Worm (Caenorhabditis elegans): Measurements from ENCODE around the gene C17H12.37.
"Not testable (repeated sequence)": the region's sequence is repeated elsewhere in the genome, so short reads cannot be mapped to it uniquely, and the experiment has no call there.

Gene C17H12.37

ce11 chrIV:6822406-6822805, 17.5 kb downstream of the C17H12.37 start, which contains the start of gene C17H12.6:
C17H12.6 (minus strand) TSS chrIV:6822506.
- TF ChIP-seq ets-4 (tag; optimal IDR thresholded peaks at IDR 0.05) (no peak), unc-86 (tag; optimal IDR thresholded peaks at IDR 0.05) (no peak), ttx-3 (tag; optimal IDR thresholded peaks at IDR 0.05) (no peak), pha-2 (tag; optimal IDR thresholded peaks at IDR 0.05) (no peak), ceh-48 (tag; optimal IDR thresholded peaks at IDR 0.05) (no peak), elt-4 (tag; optimal IDR thresholded peaks at IDR 0.05) (no peak), mec-3 (tag; optimal IDR thresholded peaks at IDR 0.05; ENCODE audit: borderline replicate concordance) (no peak), nhr-11 (tag; optimal IDR thresholded peaks at IDR 0.05) (no peak), C08G9.2 (tag; optimal IDR thresholded peaks at IDR 0.05) (no peak), ceh-34 (tag; optimal IDR thresholded peaks at IDR 0.05) (no peak), ceh-24 (tag; optimal IDR thresholded peaks at IDR 0.05) (no peak), dve-1 (tag; optimal IDR thresholded peaks at IDR 0.05) (no peak), pha-4 (tag; optimal IDR thresholded peaks at IDR 0.05) (no peak), pag-3 (tag; optimal IDR thresholded peaks at IDR 0.05; ENCODE audit: borderline replicate concordance) (no peak)

- TF ChIP-seq hlh-13 (GFP tag; optimal IDR thresholded peaks at IDR 0.05) (no peak), dmd-4 (tag; optimal IDR thresholded peaks at IDR 0.05; ENCODE audit: borderline replicate concordance) (no peak), unc-42 (tag; optimal IDR thresholded peaks at IDR 0.05) (no peak), hlh-6 (tag; optimal IDR thresholded peaks at IDR 0.05) (no peak), ceh-24 (tag; optimal IDR thresholded peaks at IDR 0.05) (no peak), fkh-6 (tag; optimal IDR thresholded peaks at IDR 0.05) (no peak), ref-2 (tag; optimal IDR thresholded peaks at IDR 0.05) (no peak)
These were observed 19.7 kb downstream of the C17H12.37 start, which contains the start of gene H20E11.3 for ce11 chrIV:6824622-6825021. H20E11.3 (plus strand) TSS chrIV:6824816.

ce11 chrIV:6827477-6827876, 22.6 kb downstream of the C17H12.37 start, which contains the start of gene H20E11.2:
H20E11.2 (plus strand) TSS chrIV:6827777.
- TF ChIP-seq ceh-22, tbx-2, pha-2 (tag; optimal IDR thresholded peaks at IDR 0.05): not testable (repeated sequence)

ce11 chrIV:6829902-6830301, 25.0 kb downstream of the C17H12.37 start, which contains the start of gene H20E11.1:
H20E11.1 (plus strand) TSS chrIV:6830145.
- TF ChIP-seq ztf-16 (tag; optimal IDR thresholded peaks at IDR 0.05) (no peak), nhr-232 (tag; optimal IDR thresholded peaks at IDR 0.05) (no peak), pha-2 (tag; optimal IDR thresholded peaks at IDR 0.05) (no peak), fkh-6 (tag; optimal IDR thresholded peaks at IDR 0.05) (no peak)

ce11 chrIV:6832194-6832593, 27.3 kb downstream of the C17H12.37 start:
- TF ChIP-seq C38D4.7 (GFP tag; optimal IDR thresholded peaks at IDR 0.05) (no peak), hlh-6 (tag; optimal IDR thresholded peaks at IDR 0.05) (no peak), pros-1 (tag; optimal IDR thresholded peaks at IDR 0.05) (no peak), eyg-1 (tag; optimal IDR thresholded peaks at IDR 0.05) (no peak), dmd-4 (tag; optimal IDR thresholded peaks at IDR 0.05; ENCODE audit: borderline replicate concordance) (no peak), tbx-7 (tag; optimal IDR thresholded peaks at IDR 0.05) (no peak), pat-9 (tag; optimal IDR thresholded peaks at IDR 0.05) (no peak)

ce11 chrIV:6833617-6834016, 28.7 kb downstream of the C17H12.37 start:
- no peak for TF ChIP-seq T23F11.4 (GFP tag; optimal IDR thresholded peaks at IDR 0.05)
- TF ChIP-seq K02D7.2 (tag; optimal IDR thresholded peaks at IDR 0.05) = no peak
- TF ChIP-seq elt-4 (tag; optimal IDR thresholded peaks at IDR 0.05) = no peak
- no peak for TF ChIP-seq hlh-30 (tag; optimal IDR thresholded peaks at IDR 0.05; ENCODE audit: insufficient read depth)
- no peak for TF ChIP-seq tbx-2 (tag; optimal IDR thresholded peaks at IDR 0.05)
- TF ChIP-seq pha-4 (tag; optimal IDR thresholded peaks at IDR 0.05) = no peak
- no peak for TF ChIP-seq unc-55 (GFP tag; optimal IDR thresholded peaks at IDR 0.05)
- TF ChIP-seq ztf-16 (tag; optimal IDR thresholded peaks at IDR 0.05) = no peak
- TF ChIP-seq lin-11 (tag; optimal IDR thresholded peaks at IDR 0.05) = no peak
- TF ChIP-seq ceh-34 (tag; optimal IDR thresholded peaks at IDR 0.05) = no peak
- no peak for TF ChIP-seq hlh-15 (tag; optimal IDR thresholded peaks at IDR 0.05)
- no peak for TF ChIP-seq pha-2 (tag; optimal IDR thresholded peaks at IDR 0.05)
- TF ChIP-seq C08G9.2 (tag; optimal IDR thresholded peaks at IDR 0.05) = no peak

Measured in whole organism, late embryonic.